Worm (Caenorhabditis elegans) whole organism, early embryonic: ENCODE results near the gene srj-14.

Experiments
- aly-1 ChIP-seq: sonication (generic microtip); optimal IDR thresholded peaks from 2 replicates; lab custom pipeline; 2016; ENCODE audit warnings: missing genetic modification characterization, missing compliant biosample characterization
- ama-1 ChIP-seq: fragments of 150-350 bp; optimal IDR thresholded peaks from 2 replicates; lab custom pipeline; 2014
- ceh-13 ChIP-seq: fragments of 200-800 bp; sonication (Bioruptor generic); optimal IDR thresholded peaks from 2 replicates; lab custom pipeline; 2018; ENCODE audit warnings: mild to moderate bottlenecking, missing genetic modification characterization, missing compliant biosample characterization
- ceh-36 ChIP-seq: sonication (generic microtip); optimal IDR thresholded peaks from 2 replicates; lab custom pipeline; 2016; ENCODE audit warnings: missing genetic modification characterization, inconsistent platforms, missing compliant biosample characterization
- ets-7 ChIP-seq: sonication (generic microtip); optimal IDR thresholded peaks from 2 replicates; lab custom pipeline; 2016; ENCODE audit warnings: missing genotype, missing genetic modification characterization, missing compliant biosample characterization
- flt-1 ChIP-seq: fragments of 200-800 bp; sonication (Bioruptor generic); IDR thresholded peaks from 2 replicates; pipeline ENCODE4 v1.3.6; 2022; ENCODE audit warnings: missing genetic modification characterization, missing compliant biosample characterization
- hmbx-1 ChIP-seq: sonication (generic microtip); optimal IDR thresholded peaks from 2 replicates; lab custom pipeline; 2016; ENCODE audit warnings: mild to moderate bottlenecking, missing genetic modification characterization, missing compliant biosample characterization
- hmg-4 ChIP-seq: fragments of 200-800 bp; sonication (Bioruptor generic); optimal IDR thresholded peaks from 2 replicates; lab custom pipeline; 2018; ENCODE audit warnings: mild to moderate bottlenecking, missing genetic modification characterization, missing compliant biosample characterization
- pes-1 ChIP-seq: fragments of 200-800 bp; sonication (Bioruptor generic); IDR thresholded peaks from 2 replicates; pipeline ENCODE4 v1.3.6; 2022; ENCODE audit warnings: missing genetic modification reagents, missing genetic modification characterization, missing compliant biosample characterization
- scrt-1 ChIP-seq: fragments of 200-800 bp; sonication (Bioruptor generic); IDR thresholded peaks from 2 replicates; pipeline ENCODE4 v1.3.6; 2022; ENCODE audit warnings: missing genetic modification characterization, missing compliant biosample characterization
- tbx-11 ChIP-seq: fragments of 200-800 bp; sonication (Bioruptor generic); IDR thresholded peaks from 2 replicates; pipeline ENCODE4 v1.3.6; 2022; ENCODE audit warnings: missing genetic modification characterization, missing compliant biosample characterization

DNA sequence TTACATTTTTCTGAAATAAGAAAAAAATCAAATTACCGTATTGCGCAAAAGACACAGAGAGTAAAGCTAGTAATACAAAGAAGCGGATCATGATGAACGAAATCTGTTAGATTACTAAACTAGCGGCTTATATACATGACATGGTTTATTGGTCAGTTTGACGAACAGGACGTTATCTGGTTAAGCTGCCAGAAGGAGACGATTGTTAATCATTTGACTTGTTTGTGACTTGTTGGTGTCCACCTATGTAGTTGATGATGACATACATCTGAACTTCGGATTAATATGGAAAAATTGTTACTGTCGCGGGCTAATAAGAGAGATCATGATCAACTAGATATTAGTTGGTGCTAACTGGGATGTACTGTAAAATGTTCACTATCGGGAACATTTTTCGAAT, 30.6 kb downstream of the srj-14 start, which contains the start of gene cnc-9:
- TF ChIP-seq ets-7 (tag; lab: Kevin White, UChicago) (no peak), flt-1 (GFP tag; lab: Robert Waterston, UW) (no peak), hmg-4 (GFP tag; lab: Kevin White, UChicago) (no peak), aly-1 (no peak), scrt-1 (GFP tag; lab: Robert Waterston, UW) (no peak), ama-1 (lab: Kevin White, UChicago) (no peak), ceh-13 (GFP tag; lab: Kevin White, UChicago) (no peak), ceh-36 (tag; lab: Kevin White, UChicago) (no peak), pes-1 (GFP tag; lab: Robert Waterston, UW) (no peak), hmbx-1 (tag; lab: Kevin White, UChicago) (no peak), tbx-11 (no peak)
